Worm (Caenorhabditis elegans): ENCODE measurements around the gene Y119D3B.14.

The Y119D3B.14 gene

ce11 chrIII:1193326-1193862 is at the start of gene Y119D3B.14:
Y119D3B.14 (minus strand) TSS chrIII:1193812.
- TF ChIP-seq zip-4 (GFP tag; optimal IDR thresholded peaks at IDR 0.05) (no peak), nhr-237 (tag; optimal IDR thresholded peaks at IDR 0.05) (no peak), mab-9 (GFP tag; IDR thresholded peaks at IDR 0.05) (no peak), sox-4 (tag; optimal IDR thresholded peaks at IDR 0.05) (no peak), unc-86 (tag; optimal IDR thresholded peaks at IDR 0.05) (no peak), elt-2 (tag; optimal IDR thresholded peaks at IDR 0.05) (no peak), fkh-10 (GFP tag; optimal IDR thresholded peaks at IDR 0.05) (no peak), ztf-11 (tag; optimal IDR thresholded peaks at IDR 0.05) (no peak), isw-1 (GFP tag; IDR thresholded peaks at IDR 0.05) (no peak), snu-23 (GFP tag; optimal IDR thresholded peaks at IDR 0.05) (no peak), lir-3 (tag; optimal IDR thresholded peaks at IDR 0.05; ENCODE audit: poor library complexity) (no peak)

- TF ChIP-seq zip-4 (GFP tag; optimal IDR thresholded peaks at IDR 0.05) (peak; percentile 2), dpl-1 (GFP tag; optimal IDR thresholded peaks at IDR 0.05) (peak in 2 of 3 experiments; percentile 7 to 21), unc-98 (GFP tag; IDR thresholded peaks at IDR 0.05) (no peak), nhr-47 (tag; optimal IDR thresholded peaks at IDR 0.05) (peak; percentile 37), mdl-1 (tag; optimal IDR thresholded peaks at IDR 0.05) (peak in 1 of 2 experiments; percentile 26), efl-1 (optimal IDR thresholded peaks at IDR 0.05) (peak; percentile 49 to 64), efl-1 (GFP tag; optimal IDR thresholded peaks at IDR 0.05 in 1 of 2) (peak; percentile 26 to 92), lin-35 (GFP tag; optimal IDR thresholded peaks at IDR 0.05) (peak; percentile 26 to 47), egl-27 (tag; optimal IDR thresholded peaks at IDR 0.05) (no peak), lin-13 (GFP tag; optimal IDR thresholded peaks at IDR 0.05) (peak; percentile 20), nhr-11 (tag; optimal IDR thresholded peaks at IDR 0.05) (peak; percentile 15), jun-1 (tag; optimal IDR thresholded peaks at IDR 0.05) (peak; percentile 28), C04F5.9 (tag; optimal IDR thresholded peaks at IDR 0.05) (no peak), snu-23 (GFP tag; optimal IDR thresholded peaks at IDR 0.05) (peak; percentile 27), skn-1 (tag; optimal IDR thresholded peaks at IDR 0.05) (peak; percentile 81), elt-3 (tag; optimal IDR thresholded peaks at IDR 0.05) (peak in 1 of 6 experiments; percentile 19), swsn-7 (tag; optimal IDR thresholded peaks at IDR 0.05) (peak; percentile 10), nhr-71 (tag; optimal IDR thresholded peaks at IDR 0.05) (peak; percentile 42), ceh-82 (tag; optimal IDR thresholded peaks at IDR 0.05) (peak in 1 of 3 experiments; percentile 35), snpc-4 (tag; optimal IDR thresholded peaks at IDR 0.05) (no peak), lin-14 (GFP tag; optimal IDR thresholded peaks at IDR 0.05) (peak; percentile 61), lsy-2 (tag; optimal IDR thresholded peaks at IDR 0.05) (peak; percentile 30 to 64)
Observed at ce11 chrIII:1243199-1243598, 49.6 kb upstream of the Y119D3B.14 start, which contains the start of gene fbxa-63. fbxa-63 (plus strand) TSS chrIII:1243508.

- TF ChIP-seq tbx-2 (tag; optimal IDR thresholded peaks at IDR 0.05) = no peak
- TF ChIP-seq nhr-85 (tag) = peak; percentile 67
- no peak for TF ChIP-seq nhr-19 (GFP tag; conservative IDR thresholded peaks at IDR 0.05)
Observed at ce11 chrIII:1238704-1239103, 45.1 kb upstream of the Y119D3B.14 start, which contains the start of gene fbxa-61. fbxa-61 (plus strand) TSS chrIII:1239048.

ce11 chrIII:1231186-1231585 is 37.6 kb upstream of the Y119D3B.14 start:
- TF ChIP-seq nhr-11 (tag; optimal IDR thresholded peaks at IDR 0.05) (no peak), lin-39 (tag; optimal IDR thresholded peaks at IDR 0.05) (no peak), ztf-11 (tag; optimal IDR thresholded peaks at IDR 0.05) (no peak), lsy-2 (tag; optimal IDR thresholded peaks at IDR 0.05) (no peak)

Measured in whole organism, L1 larva.